Fruit fly (Drosophila melanogaster): Measurements from ENCODE around the gene CG13050.

CG13050 gene

dm6 chr3L:16233850-16234494, 45.1 kb downstream of the CG13050 start (continued):
- TF ChIP-seq sug (tag; optimal IDR thresholded peaks at IDR 0.05) (peak; percentile 53), sd (tag; optimal IDR thresholded peaks at IDR 0.05) (no peak), knrl (GFP tag; IDR thresholded peaks at IDR 0.05; ENCODE audit: partially characterized antibody) (no peak)

DNA sequence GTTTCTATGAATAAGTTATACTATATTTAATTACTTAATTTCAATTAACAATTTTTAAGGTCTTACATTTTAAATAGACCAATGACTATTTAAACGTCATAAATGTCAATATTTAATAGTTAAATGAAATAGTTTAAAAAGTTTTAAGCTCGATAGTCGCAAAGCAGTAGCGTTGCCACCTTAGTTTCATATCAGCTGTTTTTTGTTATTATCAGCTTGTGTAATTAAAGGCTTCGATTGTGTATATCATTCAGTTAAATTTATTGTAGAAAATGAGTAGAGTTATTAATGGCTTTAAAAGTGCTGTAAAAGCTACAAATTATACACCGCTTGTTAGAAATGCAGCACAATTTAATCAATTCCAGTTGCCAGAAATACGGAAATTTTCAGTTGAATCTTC, 46.1 kb downstream of the CG13050 start, which contains the start of gene Hsc20:
TSS of gene Hsc20 (plus strand) at position 204 of the 400 bp plus-strand sequence.
- peak; percentile 33 for TF ChIP-seq stwl (tag; optimal IDR thresholded peaks at IDR 0.05)
- TF ChIP-seq CG5245 (GFP tag; optimal IDR thresholded peaks at IDR 0.05), result no peak
- peak; percentile 20 to 85 for TF ChIP-seq crp (GFP tag; optimal IDR thresholded peaks at IDR 0.05)
- peak; percentile 65 for TF ChIP-seq MBD-R2 (GFP tag; IDR thresholded peaks at IDR 0.05)
- peak; percentile 29; the same call in 1 of the 2 replicates for TF ChIP-seq E2f2 (GFP tag; IDR thresholded peaks at IDR 0.05)
- TF ChIP-seq exex (tag; optimal IDR thresholded peaks at IDR 0.05), result peak; percentile 22
- peak; percentile 30 for TF ChIP-seq Dp (GFP tag; optimal IDR thresholded peaks at IDR 0.05)
- peak; percentile 24 for TF ChIP-seq BEAF-32 (GFP tag; optimal IDR thresholded peaks at IDR 0.05)
- 0 out of 2 replicates have a peak, but pooled peaks have one; percentile 11 for TF ChIP-seq unc-4 (GFP tag; IDR thresholded peaks at IDR 0.05; ENCODE audit: partially characterized antibody)
- TF ChIP-seq CG13287 (GFP tag; IDR thresholded peaks at IDR 0.05; ENCODE audit: partially characterized antibody), result peak; percentile 13; the same call in 1 of the 2 replicates
- TF ChIP-seq crc (GFP tag; optimal IDR thresholded peaks at IDR 0.05), result no peak
- no peak for TF ChIP-seq CG7745 (tag; optimal IDR thresholded peaks at IDR 0.05)
- peak in 1 of 2 experiments; percentile 88 for TF ChIP-seq Pdp1 (GFP tag; optimal IDR thresholded peaks at IDR 0.05)
- TF ChIP-seq CG6765 (GFP tag; optimal IDR thresholded peaks at IDR 0.05), result no peak
- TF ChIP-seq pzg (GFP tag; optimal IDR thresholded peaks at IDR 0.05), result peak; percentile 12

DNA sequence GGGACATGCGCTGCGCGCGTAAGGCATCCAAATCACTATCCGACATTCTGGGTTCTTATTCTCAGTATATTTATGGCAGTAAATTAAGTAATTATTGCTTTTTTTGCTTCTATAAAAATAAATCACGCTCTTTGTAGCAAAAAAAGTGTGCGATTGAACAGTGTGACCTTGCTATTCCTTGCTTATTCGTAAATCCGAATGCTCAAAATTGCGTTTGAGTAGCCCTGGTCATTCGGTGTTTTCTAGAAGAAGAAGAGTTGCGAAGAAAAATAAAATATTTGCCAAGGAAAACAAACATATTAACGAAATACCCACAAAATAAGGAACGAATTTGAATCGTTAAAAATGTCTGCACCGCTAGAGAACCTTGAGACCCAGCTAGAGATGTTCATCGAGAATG, 47.2 kb downstream of the CG13050 start, which contains the start of the genes PDCD-5 and MED10:
TSS of gene PDCD-5 (minus strand) at position 182 of the 400 bp plus-strand sequence.
TSS of gene MED10 (plus strand) at position 228 of the 400 bp plus-strand sequence.
- TF ChIP-seq zfh1 (GFP tag; IDR thresholded peaks at IDR 0.05) (no peak), HLH54F (GFP tag; optimal IDR thresholded peaks at IDR 0.05) (no peak), slp2 (GFP tag; optimal IDR thresholded peaks at IDR 0.05) (no peak), CG3163 (GFP tag; optimal IDR thresholded peaks at IDR 0.05) (no peak), CG14441 (GFP tag; IDR thresholded peaks at IDR 0.05) (no peak), Six4 (GFP tag; optimal IDR thresholded peaks at IDR 0.05) (no peak), gce (GFP tag; IDR thresholded peaks at IDR 0.05) (no peak), fd96Cb (tag; optimal IDR thresholded peaks at IDR 0.05) (no peak), Ets65A (GFP tag) (no peak), YL-1 (GFP tag; optimal IDR thresholded peaks at IDR 0.05) (peak; percentile 96), BtbVII (GFP tag; optimal IDR thresholded peaks at IDR 0.05) (no peak), sens (GFP tag) (peak; percentile 84), peb (GFP tag; IDR thresholded peaks at IDR 0.05) (no peak), vnd (GFP tag; IDR thresholded peaks at IDR 0.05; ENCODE audit: partially characterized antibody) (no peak), Dek (tag; optimal IDR thresholded peaks at IDR 0.05) (no peak), CG17186 (GFP tag; optimal IDR thresholded peaks at IDR 0.05) (peak; percentile 62), CG7987 (GFP tag; optimal IDR thresholded peaks at IDR 0.05) (peak; percentile 55), CG4820 (GFP tag; optimal IDR thresholded peaks at IDR 0.05) (no peak), CG7556 (GFP tag; optimal IDR thresholded peaks at IDR 0.05) (no peak), Gsc (GFP tag; IDR thresholded peaks at IDR 0.05) (no peak), Fer1 (GFP tag; optimal IDR thresholded peaks at IDR 0.05) (no peak), CG17328 (GFP tag; IDR thresholded peaks at IDR 0.05) (no peak), Elba2 (GFP tag; optimal IDR thresholded peaks at IDR 0.05) (peak; percentile 44), chm (GFP tag; IDR thresholded peaks at IDR 0.05) (no peak), tll (GFP tag; optimal IDR thresholded peaks at IDR 0.05) (no peak), CG6813 (GFP tag; optimal IDR thresholded peaks at IDR 0.05) (no peak), Meics (GFP tag; optimal IDR thresholded peaks at IDR 0.05) (no peak), Drgx (GFP tag; IDR thresholded peaks at IDR 0.05) (no peak), CG1647 (GFP tag; optimal IDR thresholded peaks at IDR 0.05) (no peak)

Data from whole organism, embryonic.